Fruit fly (Drosophila melanogaster): Measurements from ENCODE around the gene CG5391.

CG5391 gene

DNA sequence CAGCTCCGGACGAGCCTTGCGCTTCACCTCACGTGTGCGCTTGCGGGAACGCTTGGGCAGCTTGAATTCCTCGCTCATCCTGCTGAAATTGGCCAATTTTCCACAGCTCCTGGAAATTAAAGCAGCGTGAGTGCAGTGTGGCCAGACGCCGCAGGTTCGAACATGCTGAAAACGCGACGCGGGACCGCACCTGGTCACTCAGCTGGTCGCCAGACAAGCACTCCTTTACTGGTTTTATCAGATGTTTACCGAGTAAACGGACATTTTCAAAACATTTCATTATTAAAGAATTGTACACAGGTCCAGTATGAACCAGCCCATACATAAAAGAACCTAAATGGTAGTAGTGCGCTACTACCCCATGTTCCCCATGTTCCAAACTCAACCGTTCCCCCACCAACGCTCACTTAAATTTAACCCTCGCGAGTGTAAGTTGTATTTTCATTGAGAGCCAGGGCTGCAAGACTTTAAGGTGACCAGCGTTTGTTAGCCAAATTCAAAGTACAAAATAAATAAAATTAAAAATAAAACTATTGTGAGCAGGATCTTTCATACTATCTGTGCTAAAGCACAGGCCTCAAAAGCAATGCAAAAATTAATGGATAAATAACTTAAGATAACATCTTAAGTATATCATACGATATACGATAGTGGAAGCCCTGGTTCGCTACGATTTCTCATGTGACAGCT, 28.4 kb upstream of the CG5391 start, which contains the start of the genes JMJD6, CG7071 and Muted (continued):
- peak; percentile 86 for TF ChIP-seq CG32772 (GFP tag; IDR thresholded peaks at IDR 0.05)
- TF ChIP-seq dmrt99B (tag; optimal IDR thresholded peaks at IDR 0.05), result peak; percentile 78
- TF ChIP-seq CG8359 (GFP tag; optimal IDR thresholded peaks at IDR 0.05; ENCODE audit: borderline replicate concordance), result peak; percentile 44
- TF ChIP-seq CG8765 (GFP tag; IDR thresholded peaks at IDR 0.05), result peak; percentile 90
- TF ChIP-seq Ravus (GFP tag; IDR thresholded peaks at IDR 0.05), result peak; percentile 53
- TF ChIP-seq CG10654 (GFP tag; optimal IDR thresholded peaks at IDR 0.05), result peak; percentile 86
- TF ChIP-seq dpn (GFP tag; optimal IDR thresholded peaks at IDR 0.05), result peak; percentile 88 to 94
- TF ChIP-seq CG2202 (tag; optimal IDR thresholded peaks at IDR 0.05), result peak; percentile 84
- TF ChIP-seq tll (GFP tag; optimal IDR thresholded peaks at IDR 0.05), result peak in 1 of 2 experiments; percentile 11
- peak in 1 of 3 experiments; percentile 22 for TF ChIP-seq Stat92E (GFP tag; optimal IDR thresholded peaks at IDR 0.05)
- peak; percentile 83 for TF ChIP-seq maf-S (GFP tag; optimal IDR thresholded peaks at IDR 0.05)
- TF ChIP-seq CG2875 (GFP tag; optimal IDR thresholded peaks at IDR 0.05), result peak; percentile 72
- TF ChIP-seq CG16813 (GFP tag; IDR thresholded peaks at IDR 0.05; ENCODE audit: partially characterized antibody), result peak; percentile 74
- TF ChIP-seq CG7357 (GFP tag; IDR thresholded peaks at IDR 0.05), result peak; percentile 85
- peak; percentile 76 for TF ChIP-seq odd (GFP tag; optimal IDR thresholded peaks at IDR 0.05)
- TF ChIP-seq CG31441 (GFP tag; IDR thresholded peaks at IDR 0.05), result peak; percentile 87
- TF ChIP-seq Hand (GFP tag; optimal IDR thresholded peaks at IDR 0.05), result peak; percentile 75
- peak; percentile 76 for TF ChIP-seq CG17802 (tag; optimal IDR thresholded peaks at IDR 0.05)
- TF ChIP-seq sc (optimal IDR thresholded peaks at IDR 0.05), result no peak
- peak; percentile 83 for TF ChIP-seq sc (GFP tag; optimal IDR thresholded peaks at IDR 0.05)
- TF ChIP-seq ems (GFP tag; optimal IDR thresholded peaks at IDR 0.05), result peak; percentile 89
- TF ChIP-seq CG16863 (GFP tag; optimal IDR thresholded peaks at IDR 0.05), result peak; percentile 86
- peak; percentile 91 for TF ChIP-seq ttk (GFP tag; IDR thresholded peaks at IDR 0.05)
- TF ChIP-seq ash1 (GFP tag; optimal IDR thresholded peaks at IDR 0.05), result peak; percentile 44
- peak; percentile 19 for TF ChIP-seq p53 (GFP tag; optimal IDR thresholded peaks at IDR 0.05)
- TF ChIP-seq Bgb (GFP tag; IDR thresholded peaks at IDR 0.05; ENCODE audit: partially characterized antibody), result peak; percentile 68
- TF ChIP-seq nmo (GFP tag; optimal IDR thresholded peaks at IDR 0.05), result peak; percentile 88
- TF ChIP-seq CG6765 (GFP tag; optimal IDR thresholded peaks at IDR 0.05), result peak; percentile 81
- peak; percentile 77 for TF ChIP-seq CG10431 (GFP tag; optimal IDR thresholded peaks at IDR 0.05)
- peak; percentile 80 for TF ChIP-seq nau (GFP tag; optimal IDR thresholded peaks at IDR 0.05)
- TF ChIP-seq ssp (GFP tag; IDR thresholded peaks at IDR 0.05), result peak; percentile 76
- peak; percentile 83 for TF ChIP-seq Mad (GFP tag; optimal IDR thresholded peaks at IDR 0.05)
- TF ChIP-seq CG11398 (GFP tag; optimal IDR thresholded peaks at IDR 0.05), result peak; percentile 78
- peak; percentile 90 for TF ChIP-seq Rx (GFP tag; IDR thresholded peaks at IDR 0.05)
- TF ChIP-seq tup (GFP tag; optimal IDR thresholded peaks at IDR 0.05), result peak; percentile 86
- TF ChIP-seq ci (GFP tag; IDR thresholded peaks at IDR 0.05), result peak; percentile 95
- TF ChIP-seq CG12659 (GFP tag; optimal IDR thresholded peaks at IDR 0.05), result peak; percentile 97
- TF ChIP-seq CG33213 (GFP tag; optimal IDR thresholded peaks at IDR 0.05), result peak; percentile 81
- TF ChIP-seq cas (GFP tag; IDR thresholded peaks at IDR 0.05), result peak; percentile 87
- TF ChIP-seq CG6791 (GFP tag; IDR thresholded peaks at IDR 0.05; ENCODE audit: partially characterized antibody), result peak; percentile 67; the same call in 2 of the 3 replicates
- TF ChIP-seq Gsc (GFP tag; IDR thresholded peaks at IDR 0.05), result peak; percentile 79
- TF ChIP-seq caup (GFP tag; optimal IDR thresholded peaks at IDR 0.05; ENCODE audit: severe bottlenecking), result peak; percentile 89
- peak; percentile 64 for TF ChIP-seq emc (GFP tag; optimal IDR thresholded peaks at IDR 0.05)
- TF ChIP-seq hth (optimal IDR thresholded peaks at IDR 0.05), result no peak
- peak; percentile 89 for TF ChIP-seq CG9797 (GFP tag; optimal IDR thresholded peaks at IDR 0.05)
- peak; percentile 93 for TF ChIP-seq CG1602 (GFP tag; optimal IDR thresholded peaks at IDR 0.05)
- TF ChIP-seq Poxn (GFP tag; IDR thresholded peaks at IDR 0.05), result peak; percentile 76
- peak; percentile 31 for TF ChIP-seq sima (GFP tag; optimal IDR thresholded peaks at IDR 0.05)
- TF ChIP-seq ro (GFP tag; IDR thresholded peaks at IDR 0.05), result peak; percentile 81

Measured in whole organism, embryonic.